Fruit fly (Drosophila melanogaster): ENCODE data around the gene eIF2D.

eIF2D gene

DNA sequence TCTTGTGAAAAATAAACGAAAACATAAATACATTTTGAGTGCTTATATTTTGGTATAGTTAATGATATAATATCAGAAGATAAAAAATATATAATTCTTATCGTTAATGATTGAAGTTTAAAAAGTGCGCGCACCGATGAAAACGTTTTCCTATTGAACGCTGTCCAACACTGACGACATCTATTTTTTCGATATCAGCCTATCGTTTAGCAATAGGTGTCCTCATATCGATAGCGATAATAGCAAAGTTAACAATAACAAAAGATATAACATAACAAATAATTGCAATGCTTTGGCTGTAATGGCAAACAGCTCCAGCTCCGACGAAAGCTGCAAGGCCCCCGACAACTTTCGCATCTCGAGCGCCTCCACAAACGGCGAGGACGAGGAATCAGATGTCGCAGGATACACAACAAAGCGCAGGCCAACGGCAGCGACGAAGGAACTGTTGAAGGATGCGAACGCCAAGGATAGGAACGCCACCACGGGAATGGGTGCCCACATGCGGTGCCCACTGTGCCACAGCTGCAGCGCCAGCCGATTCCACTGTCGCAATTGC, 35.3 kb downstream of the eIF2D start, which contains the start of gene Atg14 (continued):
- TF ChIP-seq eyg (GFP tag; optimal IDR thresholded peaks at IDR 0.05), result no peak
- TF ChIP-seq Aef1 (GFP tag; IDR thresholded peaks at IDR 0.05), result no peak
- no peak for TF ChIP-seq CG17568 (GFP tag; optimal IDR thresholded peaks at IDR 0.05)
- no peak for TF ChIP-seq Hr3 (GFP tag; optimal IDR thresholded peaks at IDR 0.05)
- no peak for TF ChIP-seq Tbp (GFP tag; optimal IDR thresholded peaks at IDR 0.05)
- no peak for TF ChIP-seq fu2 (GFP tag; optimal IDR thresholded peaks at IDR 0.05)
- TF ChIP-seq CG2199 (GFP tag; IDR thresholded peaks at IDR 0.05), result no peak
- TF ChIP-seq Trl (optimal IDR thresholded peaks at IDR 0.05), result no peak
- TF ChIP-seq Trl (GFP tag; optimal IDR thresholded peaks at IDR 0.05), result no peak
- TF ChIP-seq kay (GFP tag; optimal IDR thresholded peaks at IDR 0.05), result no peak
- TF ChIP-seq slp2 (GFP tag; optimal IDR thresholded peaks at IDR 0.05), result no peak
- no peak for TF ChIP-seq cg (GFP tag; optimal IDR thresholded peaks at IDR 0.05)
- TF ChIP-seq CG8290 (GFP tag; optimal IDR thresholded peaks at IDR 0.05), result no peak
- TF ChIP-seq CG8290 (tag; optimal IDR thresholded peaks at IDR 0.05), result peak in 1 of 2 experiments; percentile 54
- no peak for TF ChIP-seq chn (GFP tag; optimal IDR thresholded peaks at IDR 0.05)
- peak; percentile 5 for TF ChIP-seq CG18262 (tag; optimal IDR thresholded peaks at IDR 0.05)
- TF ChIP-seq slou (GFP tag; optimal IDR thresholded peaks at IDR 0.05), result no peak
- TF ChIP-seq CG8944 (GFP tag; optimal IDR thresholded peaks at IDR 0.05), result no peak
- peak; percentile 58 for TF ChIP-seq CG12659 (GFP tag; optimal IDR thresholded peaks at IDR 0.05)
- no peak for TF ChIP-seq esg (GFP tag; conservative IDR thresholded peaks at IDR 0.05)
- TF ChIP-seq tll (GFP tag; optimal IDR thresholded peaks at IDR 0.05), result no peak
- TF ChIP-seq pfk (GFP tag; optimal IDR thresholded peaks at IDR 0.05), result no peak
- TF ChIP-seq CG6813 (GFP tag; optimal IDR thresholded peaks at IDR 0.05), result no peak
- no peak for TF ChIP-seq Atf3 (GFP tag; optimal IDR thresholded peaks at IDR 0.05)
- TF ChIP-seq salm (tag; optimal IDR thresholded peaks at IDR 0.05), result no peak
- TF ChIP-seq bigmax (GFP tag; optimal IDR thresholded peaks at IDR 0.05), result no peak
- no peak for TF ChIP-seq CG16863 (GFP tag; optimal IDR thresholded peaks at IDR 0.05)
- TF ChIP-seq CG9727 (GFP tag; optimal IDR thresholded peaks at IDR 0.05), result no peak
- TF ChIP-seq wor (GFP tag; IDR thresholded peaks at IDR 0.05), result no peak
- no peak for TF ChIP-seq Chrac-16 (GFP tag; optimal IDR thresholded peaks at IDR 0.05)
- TF ChIP-seq fd3F (GFP tag; optimal IDR thresholded peaks at IDR 0.05), result no peak
- no peak for TF ChIP-seq z (GFP tag; IDR thresholded peaks at IDR 0.05)
- no peak for TF ChIP-seq CrebB (tag; optimal IDR thresholded peaks at IDR 0.05)
- peak; percentile 28 for TF ChIP-seq sug (tag; optimal IDR thresholded peaks at IDR 0.05)
- TF ChIP-seq CG13123 (GFP tag; optimal IDR thresholded peaks at IDR 0.05), result no peak
- no peak for TF ChIP-seq CG7372 (GFP tag; IDR thresholded peaks at IDR 0.05)
- no peak for TF ChIP-seq CG30403 (GFP tag; optimal IDR thresholded peaks at IDR 0.05)
- TF ChIP-seq CG17186 (GFP tag; optimal IDR thresholded peaks at IDR 0.05), result peak; percentile 27
- TF ChIP-seq dm (GFP tag; optimal IDR thresholded peaks at IDR 0.05), result no peak
- no peak for TF ChIP-seq ERR (GFP tag; optimal IDR thresholded peaks at IDR 0.05)
- TF ChIP-seq CG11093 (GFP tag; IDR thresholded peaks at IDR 0.05), result no peak
- no peak for TF ChIP-seq CG33557 (GFP tag; optimal IDR thresholded peaks at IDR 0.05)
- TF ChIP-seq sisA (GFP tag; IDR thresholded peaks at IDR 0.05), result no peak
- TF ChIP-seq CG14860 (GFP tag; IDR thresholded peaks at IDR 0.05; ENCODE audit: partially characterized antibody), result peak; percentile 92
- no peak for TF ChIP-seq zfh1 (GFP tag; IDR thresholded peaks at IDR 0.05)
- TF ChIP-seq Atf-2 (GFP tag; optimal IDR thresholded peaks at IDR 0.05), result no peak
- TF ChIP-seq jing (GFP tag; optimal IDR thresholded peaks at IDR 0.05), result no peak
- TF ChIP-seq CG10209 (GFP tag; optimal IDR thresholded peaks at IDR 0.05), result no peak
- TF ChIP-seq CG31388 (GFP tag; optimal IDR thresholded peaks at IDR 0.05), result no peak
- TF ChIP-seq CG15479 (GFP tag; optimal IDR thresholded peaks at IDR 0.05), result no peak
- TF ChIP-seq Opbp (GFP tag; IDR thresholded peaks at IDR 0.05; ENCODE audit: partially characterized antibody), result peak; percentile 96
- no peak for TF ChIP-seq dmrt99B (tag; optimal IDR thresholded peaks at IDR 0.05)

Data from whole organism, embryonic.